Fruit fly (Drosophila melanogaster) Kc167 (cell line): Measurements from ENCODE around the gene Swip-1.

Experiments used
- insv ChIP-seq: fragments of >200 bp; optimal IDR thresholded peaks from 3 replicates; lab custom pipeline; 2018; ENCODE audit warnings: missing external identifiers
- psq ChIP-seq: fragments of >200 bp; optimal IDR thresholded peaks from 2 replicates; lab custom pipeline; 2017; ENCODE audit warnings: missing external identifiers

dm6 chr2L:18929595-18929994 lies 57.5 kb downstream of the Swip-1 start:
- TF ChIP-seq psq (lab: Kevin White, UChicago) (no peak), insv (lab: Kevin White, UChicago) (no peak)
